Worm (Caenorhabditis elegans): ENCODE data around the gene F59F5.5.
A peak's percentile ranks its signal among the peaks of the same experiment; 100 is the strongest.

The F59F5.5 gene

ce11 chrX:10545716-10546115, at the start of gene F59F5.5:
Gene F59F5.5, plus strand, starts transcription at chrX:10546016.
- TF ChIP-seq unc-3 (GFP tag; conservative IDR thresholded peaks at IDR 0.05) = no peak
- TF ChIP-seq unc-3 (tag; optimal IDR thresholded peaks at IDR 0.05) = no peak
- no peak for TF ChIP-seq hlh-13 (GFP tag; optimal IDR thresholded peaks at IDR 0.05)
- no peak for TF ChIP-seq ceh-19 (GFP tag; optimal IDR thresholded peaks at IDR 0.05)
- TF ChIP-seq ceh-34 (tag; optimal IDR thresholded peaks at IDR 0.05) = no peak
- TF ChIP-seq C08G9.2 (tag; optimal IDR thresholded peaks at IDR 0.05) = no peak
- no peak for TF ChIP-seq hlh-15 (tag; optimal IDR thresholded peaks at IDR 0.05)
- no peak for TF ChIP-seq sox-2 (GFP tag; IDR thresholded peaks at IDR 0.05)
- TF ChIP-seq tbx-7 (tag; optimal IDR thresholded peaks at IDR 0.05) = no peak
- TF ChIP-seq mec-3 (tag; optimal IDR thresholded peaks at IDR 0.05; ENCODE audit: borderline replicate concordance) = no peak
- no peak for TF ChIP-seq ztf-16 (tag; optimal IDR thresholded peaks at IDR 0.05)
- TF ChIP-seq ama-1 (optimal IDR thresholded peaks at IDR 0.05) = no peak
- TF ChIP-seq ets-4 (tag; optimal IDR thresholded peaks at IDR 0.05) = no peak
- no peak for TF ChIP-seq unc-42 (tag; optimal IDR thresholded peaks at IDR 0.05)
- TF ChIP-seq pat-9 (tag; optimal IDR thresholded peaks at IDR 0.05) = no peak
- TF ChIP-seq che-1 (tag; optimal IDR thresholded peaks at IDR 0.05) = no peak
- TF ChIP-seq elt-2 (tag; optimal IDR thresholded peaks at IDR 0.05) = no peak
- no peak for TF ChIP-seq F13H6.1 (tag; optimal IDR thresholded peaks at IDR 0.05)
- TF ChIP-seq dve-1 (tag; optimal IDR thresholded peaks at IDR 0.05) = no peak

ce11 chrX:10499590-10499989, 46.2 kb upstream of the F59F5.5 start, which contains the start of gene vab-3:
Gene vab-3, plus strand, starts transcription at chrX:10499890.
- TF ChIP-seq hlh-8 (tag; optimal IDR thresholded peaks at IDR 0.05) = no peak
- peak; percentile 22 for TF ChIP-seq ceh-31 (tag; optimal IDR thresholded peaks at IDR 0.05)

- TF ChIP-seq lin-11 (tag; optimal IDR thresholded peaks at IDR 0.05) (no peak), hlh-30 (tag; optimal IDR thresholded peaks at IDR 0.05; ENCODE audit: insufficient read depth) (no peak), hlh-8 (tag; optimal IDR thresholded peaks at IDR 0.05) (no peak), sdc-2 (tag; optimal IDR thresholded peaks at IDR 0.05) (no peak), ahr-1 (tag; optimal IDR thresholded peaks at IDR 0.05) (no peak), T23F11.4 (GFP tag; optimal IDR thresholded peaks at IDR 0.05) (no peak), ztf-16 (tag; optimal IDR thresholded peaks at IDR 0.05) (no peak), sox-2 (GFP tag; IDR thresholded peaks at IDR 0.05) (no peak), ama-1 (optimal IDR thresholded peaks at IDR 0.05) (no peak)
Observed at ce11 chrX:10503393-10503792, 42.4 kb upstream of the F59F5.5 start.

- TF ChIP-seq nfya-1 (tag; optimal IDR thresholded peaks at IDR 0.05) = peak; percentile 80
- peak; percentile 37 for TF ChIP-seq ceh-31 (tag; optimal IDR thresholded peaks at IDR 0.05)
- no peak for TF ChIP-seq ceh-6 (GFP tag; optimal IDR thresholded peaks at IDR 0.05)
Observed at ce11 chrX:10505193-10505592, 40.6 kb upstream of the F59F5.5 start.

ce11 chrX:10507971-10508370, 37.8 kb upstream of the F59F5.5 start:
- TF ChIP-seq unc-3 (GFP tag; conservative IDR thresholded peaks at IDR 0.05) (no peak), unc-3 (tag; optimal IDR thresholded peaks at IDR 0.05) (no peak), ceh-45 (GFP tag; IDR thresholded peaks at IDR 0.05) (no peak), zip-5 (tag; optimal IDR thresholded peaks at IDR 0.05) (no peak)

- no peak for TF ChIP-seq K02D7.2 (tag; optimal IDR thresholded peaks at IDR 0.05)
- TF ChIP-seq tbx-7 (tag; optimal IDR thresholded peaks at IDR 0.05) = no peak
- no peak for TF ChIP-seq pag-3 (tag; optimal IDR thresholded peaks at IDR 0.05; ENCODE audit: borderline replicate concordance)
- TF ChIP-seq ceh-31 (tag; optimal IDR thresholded peaks at IDR 0.05) = no peak
- TF ChIP-seq ceh-30 (tag; optimal IDR thresholded peaks at IDR 0.05) = no peak
- TF ChIP-seq hlh-8 (tag; optimal IDR thresholded peaks at IDR 0.05) = no peak
- TF ChIP-seq nhr-232 (tag; optimal IDR thresholded peaks at IDR 0.05) = no peak
- TF ChIP-seq T23F11.4 (GFP tag; optimal IDR thresholded peaks at IDR 0.05) = no peak
- no peak for TF ChIP-seq syd-9 (tag; optimal IDR thresholded peaks at IDR 0.05)
- TF ChIP-seq ceh-34 (tag; optimal IDR thresholded peaks at IDR 0.05) = no peak
- TF ChIP-seq dmd-4 (tag; optimal IDR thresholded peaks at IDR 0.05; ENCODE audit: borderline replicate concordance) = no peak
Observed at ce11 chrX:10514056-10514455, 31.8 kb upstream of the F59F5.5 start.

All from whole organism, late embryonic.